Fruit fly (Drosophila melanogaster): ENCODE measurements around the gene CG17027.
A peak's percentile ranks its signal among the peaks of the same experiment; 100 is the strongest.

CG17027 gene

DNA sequence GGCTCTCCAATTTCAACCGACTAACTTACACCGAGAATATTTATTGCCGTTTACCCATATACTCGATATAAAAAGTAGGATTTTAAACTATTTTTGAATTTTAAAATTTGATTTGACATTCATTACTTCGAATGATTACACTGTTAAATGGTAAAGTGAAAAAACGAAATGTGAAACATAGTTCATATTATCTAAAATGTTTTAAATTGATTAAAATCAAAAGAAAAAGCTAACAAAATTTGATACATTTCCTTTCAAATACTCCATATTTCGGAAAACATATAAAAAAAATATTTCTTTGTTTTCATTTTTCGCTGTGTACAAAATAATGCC is 38.3 kb downstream of the CG17027 start:
- TF ChIP-seq Hr39 (GFP tag; optimal IDR thresholded peaks at IDR 0.05) (no peak), CG6854 (GFP tag; optimal IDR thresholded peaks at IDR 0.05) (no peak), Sox102F (GFP tag; optimal IDR thresholded peaks at IDR 0.05) (no peak), pdm3 (GFP tag; optimal IDR thresholded peaks at IDR 0.05) (no peak), dac (GFP tag; optimal IDR thresholded peaks at IDR 0.05) (no peak), CG1621 (tag; optimal IDR thresholded peaks at IDR 0.05) (no peak), CG11294 (GFP tag; IDR thresholded peaks at IDR 0.05) (no peak), fkh (GFP tag; optimal IDR thresholded peaks at IDR 0.05) (no peak), CG8319 (GFP tag; optimal IDR thresholded peaks at IDR 0.05) (no peak), fd59A (GFP tag; optimal IDR thresholded peaks at IDR 0.05) (no peak), Eip75B (GFP tag; optimal IDR thresholded peaks at IDR 0.05) (no peak), Gug (GFP tag; IDR thresholded peaks at IDR 0.05) (no peak), CG34406 (GFP tag; optimal IDR thresholded peaks at IDR 0.05) (no peak), ss (GFP tag; optimal IDR thresholded peaks at IDR 0.05) (no peak), Ets96B (tag; optimal IDR thresholded peaks at IDR 0.05) (no peak), cyc (GFP tag; optimal IDR thresholded peaks at IDR 0.05) (no peak), CG8632 (GFP tag; optimal IDR thresholded peaks at IDR 0.05) (no peak), CG6276 (GFP tag; optimal IDR thresholded peaks at IDR 0.05) (no peak), CG9139 (GFP tag; optimal IDR thresholded peaks at IDR 0.05) (no peak), Smox (GFP tag; optimal IDR thresholded peaks at IDR 0.05) (no peak), Ets21C (GFP tag; optimal IDR thresholded peaks at IDR 0.05) (no peak), Lpt (GFP tag; optimal IDR thresholded peaks at IDR 0.05) (no peak), CG3032 (tag; optimal IDR thresholded peaks at IDR 0.05) (no peak), Sox15 (GFP tag; optimal IDR thresholded peaks at IDR 0.05) (no peak), spab (GFP tag; optimal IDR thresholded peaks at IDR 0.05) (no peak), CG10631 (GFP tag; optimal IDR thresholded peaks at IDR 0.05) (no peak), OdsH (GFP tag; optimal IDR thresholded peaks at IDR 0.05) (no peak), Eip93F (GFP tag; optimal IDR thresholded peaks at IDR 0.05) (no peak), CG11902 (GFP tag; optimal IDR thresholded peaks at IDR 0.05) (no peak), CG31627 (GFP tag; optimal IDR thresholded peaks at IDR 0.05) (no peak), net (GFP tag; optimal IDR thresholded peaks at IDR 0.05) (no peak), Eip78C (GFP tag) (peak; percentile 49), Blimp-1 (GFP tag; optimal IDR thresholded peaks at IDR 0.05) (no peak), CG4318 (GFP tag; optimal IDR thresholded peaks at IDR 0.05) (no peak), Met (GFP tag; optimal IDR thresholded peaks at IDR 0.05) (peak; percentile 6), eg (GFP tag; IDR thresholded peaks at IDR 0.05) (no peak), dsx (GFP tag; optimal IDR thresholded peaks at IDR 0.05; ENCODE audit: poor library complexity, severe bottlenecking) (no peak), CG3919 (GFP tag; optimal IDR thresholded peaks at IDR 0.05) (peak; percentile 5), salr (GFP tag; optimal IDR thresholded peaks at IDR 0.05) (no peak), Sox14 (GFP tag; optimal IDR thresholded peaks at IDR 0.05) (no peak), vri (GFP tag; optimal IDR thresholded peaks at IDR 0.05) (no peak), CG10669 (GFP tag; optimal IDR thresholded peaks at IDR 0.05) (no peak), Hr38 (GFP tag; optimal IDR thresholded peaks at IDR 0.05) (no peak), esn (GFP tag; optimal IDR thresholded peaks at IDR 0.05) (peak; percentile 36), CG7368 (GFP tag; optimal IDR thresholded peaks at IDR 0.05) (no peak), CG6808 (GFP tag; optimal IDR thresholded peaks at IDR 0.05) (no peak), CG6163 (GFP tag; IDR thresholded peaks at IDR 0.05) (no peak), acj6 (GFP tag; optimal IDR thresholded peaks at IDR 0.05) (no peak), CG11762 (GFP tag; optimal IDR thresholded peaks at IDR 0.05; ENCODE audit: insufficient read depth) (no peak), lz (GFP tag; optimal IDR thresholded peaks at IDR 0.05) (no peak), CG8119 (GFP tag; IDR thresholded peaks at IDR 0.05) (no peak), topi (GFP tag; optimal IDR thresholded peaks at IDR 0.05) (peak; percentile 41), CG16779 (tag; optimal IDR thresholded peaks at IDR 0.05) (no peak)

All from whole organism, prepupa.